Worm (Caenorhabditis elegans) whole organism, L3 larva: ENCODE results near the gene C44B12.9.

ENCODE experiments used
- R02D3.7 ChIP-seq: fragments of 150-350 bp; optimal IDR thresholded peaks from 2 replicates; lab custom pipeline; 2014; ENCODE audit warnings: missing biosample characterization, missing genetic modification characterization
- ZK546.5 ChIP-seq: sonication (generic microtip); optimal IDR thresholded peaks from 2 replicates; lab custom pipeline; 2017; ENCODE audit warnings: missing biosample characterization, missing genetic modification characterization
- aly-2 ChIP-seq: fragments of 150-350 bp; optimal IDR thresholded peaks from 2 replicates; lab custom pipeline; 2014; ENCODE audit warnings: missing biosample characterization, missing genetic modification characterization
- ama-1 ChIP-seq: fragments of 150-350 bp; optimal IDR thresholded peaks from 2 replicates; lab custom pipeline; 2018
- ceh-16 ChIP-seq: sonication (generic microtip); optimal IDR thresholded peaks from 2 replicates; lab custom pipeline; 2017; ENCODE audit warnings: missing biosample characterization, missing genetic modification characterization
- ceh-28 ChIP-seq: fragments of 150-350 bp; optimal IDR thresholded peaks from 2 replicates; lab custom pipeline; 2014; ENCODE audit warnings: missing biosample characterization, missing genetic modification reagents, missing genetic modification characterization
- ceh-82 ChIP-seq: fragments of 150-350 bp; optimal IDR thresholded peaks from 2 replicates; lab custom pipeline; 2014; ENCODE audit warnings: missing biosample characterization, missing genetic modification characterization
- ceh-9 ChIP-seq: sonication (generic microtip); optimal IDR thresholded peaks from 2 replicates; lab custom pipeline; 2018; ENCODE audit warnings: missing biosample characterization, missing genetic modification characterization
- egl-27 ChIP-seq: sonication (generic microtip); optimal IDR thresholded peaks from 4 replicates; lab custom pipeline; 2017; ENCODE audit warnings: missing biosample characterization, missing genetic modification reagents, missing genetic modification characterization
- egl-5 ChIP-seq: fragments of 150-350 bp; optimal IDR thresholded peaks from 2 replicates; lab custom pipeline; 2017; ENCODE audit warnings: missing biosample characterization, missing genetic modification reagents, missing genetic modification characterization, inconsistent platforms
- elt-1 ChIP-seq: fragments of 150-350 bp; optimal IDR thresholded peaks from 2 replicates; lab custom pipeline; 2014; ENCODE audit warnings: missing biosample characterization, missing genetic modification characterization
- elt-2 ChIP-seq: sonication (generic microtip); optimal IDR thresholded peaks from 2 replicates; lab custom pipeline; 2016; ENCODE audit warnings: missing genetic modification reagents, mild to moderate bottlenecking, missing genetic modification characterization, missing compliant biosample characterization
- elt-3 ChIP-seq, 3 experiments: fragments of 150-350 bp in 1 of 3; sonication (generic microtip) in 2 of 3; optimal IDR thresholded peaks; 2 replicates in 2 of 3; 4 replicates in 1 of 3; lab custom pipeline; 2014 to 2017; ENCODE audit warnings: missing biosample characterization in 3 of 3, missing genetic modification characterization in 3 of 3
- eor-1 ChIP-seq, 2 experiments: fragments of 150-350 bp; optimal IDR thresholded peaks; 2 replicates each; lab custom pipeline; 2014 to 2018; ENCODE audit warnings: missing biosample characterization in 2 of 2, missing genetic modification characterization in 2 of 2
- fkh-10 ChIP-seq: sonication (generic microtip); optimal IDR thresholded peaks from 2 replicates; lab custom pipeline; 2017; ENCODE audit warnings: missing biosample characterization, missing genetic modification reagents, missing genetic modification characterization
- fkh-2 ChIP-seq: fragments of 150-350 bp; optimal IDR thresholded peaks from 2 replicates; lab custom pipeline; 2014; ENCODE audit warnings: missing biosample characterization, missing genetic modification reagents, missing genetic modification characterization
- fos-1 ChIP-seq: fragments of 150-350 bp; optimal IDR thresholded peaks from 2 replicates; lab custom pipeline; 2014; ENCODE audit warnings: missing biosample characterization, missing genetic modification characterization
- jun-1 ChIP-seq: fragments of 150-350 bp; optimal IDR thresholded peaks from 2 replicates; lab custom pipeline; 2014; ENCODE audit warnings: missing biosample characterization, missing genetic modification reagents, missing genetic modification characterization
- lin-15B ChIP-seq: fragments of 150-350 bp; optimal IDR thresholded peaks from 2 replicates; lab custom pipeline; 2014; ENCODE audit warnings: missing biosample characterization, missing genetic modification characterization
- lin-39 ChIP-seq: fragments of 150-350 bp; optimal IDR thresholded peaks from 2 replicates; lab custom pipeline; 2018; ENCODE audit warnings: missing biosample characterization, missing genetic modification reagents, missing genetic modification characterization
- lsy-12 ChIP-seq: sonication (generic microtip); optimal IDR thresholded peaks from 2 replicates; lab custom pipeline; 2016; ENCODE audit warnings: mild to moderate bottlenecking, missing genetic modification characterization, missing compliant biosample characterization
- mdl-1 ChIP-seq: fragments of 150-350 bp; optimal IDR thresholded peaks from 2 replicates; lab custom pipeline; 2014; ENCODE audit warnings: missing biosample characterization, missing genetic modification characterization
- nfya-1 ChIP-seq: sonication (generic microtip); optimal IDR thresholded peaks from 2 replicates; lab custom pipeline; 2017; ENCODE audit warnings: missing genetic modification characterization, mild to moderate bottlenecking, missing compliant biosample characterization, antibody characterized with exemption, moderate library complexity; ENCODE audit not compliant: insufficient read depth
- nhr-12 ChIP-seq: fragments of 150-350 bp; optimal IDR thresholded peaks from 2 replicates; lab custom pipeline; 2014; ENCODE audit warnings: missing biosample characterization, missing genetic modification characterization
- nhr-23 ChIP-seq: fragments of 150-350 bp; optimal IDR thresholded peaks from 2 replicates; lab custom pipeline; 2014; ENCODE audit warnings: missing biosample characterization, missing genetic modification reagents, missing genetic modification characterization
- nhr-237 ChIP-seq: fragments of 150-350 bp; optimal IDR thresholded peaks from 2 replicates; lab custom pipeline; 2014; ENCODE audit warnings: missing biosample characterization, missing genetic modification characterization
- nhr-25 ChIP-seq: sonication (generic microtip); optimal IDR thresholded peaks from 2 replicates; lab custom pipeline; 2017; ENCODE audit warnings: missing biosample characterization, missing genetic modification characterization
- nhr-43 ChIP-seq: sonication (generic microtip); optimal IDR thresholded peaks from 2 replicates; lab custom pipeline; 2016; ENCODE audit warnings: mild to moderate bottlenecking, missing genetic modification characterization, missing compliant biosample characterization; ENCODE audit not compliant: poor library complexity, severe bottlenecking
- nhr-67 ChIP-seq: fragments of 150-350 bp; optimal IDR thresholded peaks from 2 replicates; lab custom pipeline; 2014; ENCODE audit warnings: missing biosample characterization, missing genetic modification characterization
- nhr-76 ChIP-seq: fragments of 150-350 bp; sonication (generic microtip); optimal IDR thresholded peaks from 5 replicates; lab custom pipeline; 2014; ENCODE audit warnings: missing biosample characterization, missing genetic modification characterization
- nhr-77 ChIP-seq: fragments of 150-350 bp; optimal IDR thresholded peaks from 2 replicates; lab custom pipeline; 2014; ENCODE audit warnings: missing biosample characterization, missing genetic modification characterization
- pha-4 ChIP-seq: fragments of 150-350 bp; optimal IDR thresholded peaks from 2 replicates; lab custom pipeline; 2014; ENCODE audit warnings: missing biosample characterization, missing genetic modification reagents, missing genetic modification characterization
- pqm-1 ChIP-seq: fragments of 150-350 bp; optimal IDR thresholded peaks from 2 replicates; lab custom pipeline; 2017; ENCODE audit warnings: missing biosample characterization, missing genetic modification characterization, inconsistent platforms
- sea-2 ChIP-seq: fragments of 150-350 bp; sonication (generic microtip); optimal IDR thresholded peaks from 4 replicates; lab custom pipeline; 2014; ENCODE audit warnings: missing biosample characterization, missing genetic modification reagents, missing genetic modification characterization
- snpc-4 ChIP-seq: fragments of 150-350 bp; optimal IDR thresholded peaks from 2 replicates; lab custom pipeline; 2014; ENCODE audit warnings: missing biosample characterization, missing genetic modification characterization
- tbx-2 ChIP-seq: sonication (generic microtip); optimal IDR thresholded peaks from 2 replicates; lab custom pipeline; 2016; ENCODE audit warnings: mild to moderate bottlenecking, missing genetic modification characterization, missing compliant biosample characterization
- unc-62 ChIP-seq: fragments of 150-350 bp; sonication (generic microtip); optimal IDR thresholded peaks from 4 replicates; lab custom pipeline; 2014; ENCODE audit warnings: missing biosample characterization, missing genetic modification reagents, missing genetic modification characterization
- ztf-11 ChIP-seq: fragments of 150-350 bp; optimal IDR thresholded peaks from 2 replicates; lab custom pipeline; 2014; ENCODE audit warnings: missing biosample characterization, missing genetic modification characterization
- ztf-4 ChIP-seq: fragments of 150-350 bp; optimal IDR thresholded peaks from 2 replicates; lab custom pipeline; 2014; ENCODE audit warnings: missing biosample characterization, missing genetic modification characterization

The C44B12.9 gene

DNA sequence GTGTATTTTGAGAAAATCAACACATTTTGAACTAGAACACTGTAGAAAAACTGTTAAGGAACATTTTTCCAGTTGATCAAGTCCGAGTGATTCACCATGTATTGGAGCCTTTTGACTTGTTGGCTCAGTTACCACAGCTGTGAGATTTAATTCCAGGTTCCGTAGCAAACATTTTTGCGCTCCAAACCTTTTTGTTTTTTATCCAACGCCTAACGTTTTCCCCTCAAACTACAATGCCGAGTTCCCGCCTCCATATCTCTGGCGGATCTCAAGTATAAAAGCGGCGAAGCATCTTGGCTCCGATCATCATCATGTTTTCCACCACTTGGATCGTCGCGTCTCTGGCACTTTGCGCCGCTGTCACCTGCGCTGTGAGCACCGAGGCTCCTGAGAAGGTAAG, 22.1 kb upstream of the C44B12.9 start, which contains the start of gene perm-2:
Gene perm-2 (plus strand): TSS at position 301 of the 400 bp plus-strand sequence.
- TF ChIP-seq lsy-12, result no peak
- no peak for TF ChIP-seq sea-2 (GFP tag; lab: Kevin White, UChicago)
- no peak for TF ChIP-seq tbx-2 (tag; lab: Kevin White, UChicago)
- TF ChIP-seq egl-5 (tag; lab: Kevin White, UChicago), result no peak
- no peak for TF ChIP-seq eor-1 (tag; optimal IDR thresholded peaks at IDR 0.05; lab: Kevin White, UChicago)
- no peak for TF ChIP-seq fos-1 (tag; lab: Kevin White, UChicago)
- TF ChIP-seq aly-2 (tag; lab: Kevin White, UChicago), result no peak
- TF ChIP-seq nhr-23 (tag; lab: Kevin White, UChicago), result no peak
- no peak for TF ChIP-seq mdl-1
- no peak for TF ChIP-seq fkh-2 (tag; lab: Kevin White, UChicago)
- no peak for TF ChIP-seq R02D3.7 (tag; lab: Kevin White, UChicago)
- no peak for TF ChIP-seq elt-3 (tag; optimal IDR thresholded peaks at IDR 0.05; lab: Kevin White, UChicago)
- TF ChIP-seq nhr-67, result no peak
- TF ChIP-seq snpc-4 (tag; lab: Kevin White, UChicago), result no peak
- no peak for TF ChIP-seq unc-62

DNA sequence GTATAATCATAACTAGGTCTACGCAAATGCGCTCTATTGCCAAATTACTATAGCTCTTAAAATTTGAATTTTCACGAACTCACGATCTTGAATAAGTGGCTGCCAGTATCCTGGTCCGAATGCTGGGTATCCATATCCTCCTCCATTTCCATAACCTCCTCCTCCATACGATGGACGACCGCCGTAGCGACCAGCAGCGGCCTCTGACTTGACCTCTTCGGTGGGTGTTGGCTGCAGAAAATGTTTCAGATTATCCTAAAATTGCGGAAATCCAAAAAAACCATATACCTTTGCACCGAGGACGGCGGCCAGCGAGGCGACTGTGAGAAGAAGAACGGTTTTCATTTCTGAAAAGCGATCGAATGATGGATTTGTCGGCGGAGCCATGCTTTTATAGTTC, 20.3 kb upstream of the C44B12.9 start, which contains the start of gene perm-4:
Gene perm-4 (minus strand): TSS at position 367 of the 400 bp plus-strand sequence.
- no peak for TF ChIP-seq ceh-28
- no peak for TF ChIP-seq pha-4 (tag; lab: Kevin White, UChicago)
- TF ChIP-seq lin-15B, result no peak
- TF ChIP-seq nhr-237, result no peak
- TF ChIP-seq R02D3.7 (tag; lab: Kevin White, UChicago), result no peak
- TF ChIP-seq fkh-2 (tag; lab: Kevin White, UChicago), result no peak
- no peak for TF ChIP-seq unc-62
- no peak for TF ChIP-seq nhr-12 (tag; lab: Kevin White, UChicago)
- no peak for TF ChIP-seq jun-1 (tag; lab: Kevin White, UChicago)
- no peak for TF ChIP-seq nhr-25 (tag; lab: Kevin White, UChicago)
- TF ChIP-seq nhr-77 (tag; lab: Kevin White, UChicago), result no peak
- TF ChIP-seq ama-1 (lab: Kevin White, UChicago), result no peak
- TF ChIP-seq nfya-1 (tag; lab: Kevin White, UChicago), result no peak
- no peak for TF ChIP-seq nhr-67
- no peak for TF ChIP-seq snpc-4 (tag; lab: Kevin White, UChicago)
- TF ChIP-seq fkh-10 (GFP tag; lab: Kevin White, UChicago), result no peak
- TF ChIP-seq elt-2 (tag; lab: Kevin White, UChicago), result no peak
- no peak for TF ChIP-seq tbx-2 (tag; lab: Kevin White, UChicago)
- TF ChIP-seq elt-1 (tag; lab: Kevin White, UChicago), result no peak
- TF ChIP-seq egl-27, result no peak

DNA sequence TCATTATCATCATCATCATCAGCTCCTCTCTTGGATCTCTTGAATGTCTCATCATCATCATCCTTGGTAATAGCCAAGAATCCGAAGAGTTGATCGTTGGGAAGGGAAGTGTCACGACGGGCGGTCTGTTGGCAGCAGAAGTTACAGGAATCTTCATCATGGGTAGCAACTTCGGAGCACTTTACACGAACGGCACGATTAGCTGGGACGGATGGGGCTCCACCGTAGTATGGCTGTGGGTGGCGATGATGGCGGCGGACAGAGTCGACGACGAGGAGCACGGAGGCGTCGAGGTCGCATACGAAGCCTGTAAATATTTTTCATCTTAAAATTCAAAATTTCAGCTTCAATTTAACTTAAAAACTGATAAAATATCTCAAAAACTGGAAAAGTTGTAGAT, 18.9 kb upstream of the C44B12.9 start:
- TF ChIP-seq pha-4 (tag; lab: Kevin White, UChicago) (no peak), ceh-82 (tag; lab: Kevin White, UChicago) (no peak), nhr-43 (no peak), elt-3 (tag; optimal IDR thresholded peaks at IDR 0.05; lab: Kevin White, UChicago) (no peak), ztf-11 (no peak), elt-1 (tag; lab: Kevin White, UChicago) (no peak), nhr-25 (tag; lab: Kevin White, UChicago) (no peak), lin-39 (no peak), nhr-76 (tag; lab: Kevin White, UChicago) (no peak)

DNA sequence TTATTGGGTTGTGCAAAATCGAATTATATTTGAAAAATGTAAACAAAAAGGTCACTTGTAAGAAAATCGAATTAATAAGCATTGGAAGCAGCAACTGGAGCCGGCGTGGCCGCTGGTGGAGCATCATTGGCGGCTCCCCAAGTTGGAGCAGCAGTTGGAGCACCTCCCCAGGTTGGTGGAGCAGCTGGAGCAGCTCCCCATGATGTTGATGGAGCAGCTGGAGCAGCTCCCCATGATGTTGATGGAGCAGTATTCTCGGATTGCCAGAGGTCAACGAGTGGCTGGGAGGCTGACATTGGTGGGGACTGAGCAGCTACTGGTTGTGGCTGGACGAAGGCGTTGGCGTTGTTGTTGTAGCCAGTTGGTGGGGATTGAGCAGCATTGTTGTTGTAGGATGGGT, 17.1 kb upstream of the C44B12.9 start:
- TF ChIP-seq unc-62 (no peak), lin-39 (no peak), pqm-1 (tag; lab: Kevin White, UChicago) (no peak), ceh-28 (no peak), ZK546.5 (tag; lab: Kevin White, UChicago) (no peak), nhr-237 (no peak), ama-1 (lab: Kevin White, UChicago) (no peak), ceh-9 (tag; lab: Kevin White, UChicago) (no peak), nhr-23 (tag; lab: Kevin White, UChicago) (no peak), ceh-16 (tag; lab: Kevin White, UChicago) (no peak), ztf-4 (no peak), pha-4 (tag; lab: Kevin White, UChicago) (no peak), elt-3 (tag; optimal IDR thresholded peaks at IDR 0.05; lab: Kevin White, UChicago) (no peak)
